Worm (Caenorhabditis elegans): ENCODE measurements around the gene Y53F4B.14.

DNA sequence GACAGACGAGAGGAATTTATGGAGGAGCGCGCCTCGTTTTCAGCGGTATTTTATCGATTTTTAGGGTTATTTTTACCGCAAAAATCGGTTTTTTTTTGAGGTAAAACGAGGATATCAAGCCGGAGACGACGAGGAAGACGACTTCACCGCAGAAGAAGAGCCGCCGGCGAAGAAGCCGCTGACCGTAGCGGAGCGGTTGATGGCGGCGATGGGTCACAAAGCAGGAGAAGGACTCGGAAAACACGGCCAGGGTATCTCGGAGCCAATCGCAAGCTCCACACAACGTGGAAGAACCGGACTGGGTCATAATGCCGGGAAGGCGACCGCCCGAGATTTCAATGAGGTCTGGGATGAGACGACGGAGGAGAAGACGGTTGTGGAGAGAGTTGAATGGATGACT, 11.4 kb upstream of the Y53F4B.14 start:
- no peak for TF ChIP-seq T22C8.4 (GFP tag; IDR thresholded peaks at IDR 0.05)
- no peak for TF ChIP-seq ztf-23 (GFP tag; IDR thresholded peaks at IDR 0.05)
- TF ChIP-seq cog-1 (tag; optimal IDR thresholded peaks at IDR 0.05) = no peak
